Fruit fly (Drosophila melanogaster) whole organism, embryonic: ENCODE data around the gene Doa.

ENCODE experiments used
- CG10274 ChIP-seq: fragments of 200-800 bp; sonication (Bioruptor generic); optimal IDR thresholded peaks from 3 replicates; lab custom pipeline; 2017; ENCODE audit warnings: missing biosample characterization, mild to moderate bottlenecking, missing genetic modification characterization
- CG10462 ChIP-seq: fragments of 200-800 bp; sonication (Bioruptor generic); optimal IDR thresholded peaks from 2 replicates; lab custom pipeline; 2016; ENCODE audit warnings: missing biosample characterization, missing genetic modification characterization
- CG11093 ChIP-seq: fragments of 200-800 bp; sonication (Bioruptor generic); IDR thresholded peaks from 3 replicates; pipeline ENCODE4 v1.3.6; 2022; ENCODE audit warnings: missing biosample characterization, missing genetic modification characterization
- CG11560 ChIP-seq: fragments of 200-800 bp; sonication (Bioruptor generic); IDR thresholded peaks from 3 replicates; pipeline ENCODE4 v1.3.6; 2022; ENCODE audit warnings: missing biosample characterization, missing genetic modification characterization
- CG12104 ChIP-seq: fragments of 200-800 bp; sonication (Bioruptor generic); optimal IDR thresholded peaks from 3 replicates; lab custom pipeline; 2016; ENCODE audit warnings: missing biosample characterization, missing genetic modification characterization
- CG12942 ChIP-seq: fragments of 200-800 bp; sonication (Bioruptor generic); optimal IDR thresholded peaks from 3 replicates; lab custom pipeline; 2016; ENCODE audit warnings: missing biosample characterization, missing genetic modification characterization
- CG13624 ChIP-seq: fragments of 200-800 bp; sonication (Bioruptor generic); optimal IDR thresholded peaks from 2 replicates; lab custom pipeline; 2016; ENCODE audit warnings: missing biosample characterization, missing genetic modification characterization
- CG14014 ChIP-seq: fragments of 200-800 bp; sonication (Bioruptor generic); IDR thresholded peaks from 2 replicates; pipeline ENCODE4 v1.3.6; 2022; ENCODE audit warnings: missing biosample characterization, missing genetic modification characterization
- CG14441 ChIP-seq: fragments of 200-800 bp; sonication (Bioruptor generic); IDR thresholded peaks from 2 replicates; pipeline ENCODE4 v1.3.6; 2022; ENCODE audit warnings: missing biosample characterization, missing genetic modification characterization
- CG14667 ChIP-seq: fragments of 200-800 bp; sonication (Bioruptor generic); IDR thresholded peaks from 2 replicates; pipeline ENCODE4 v1.3.6; 2022; ENCODE audit warnings: missing biosample characterization, missing genetic modification characterization
- CG15073 ChIP-seq: fragments of 200-800 bp; sonication (Bioruptor generic); optimal IDR thresholded peaks from 2 replicates; lab custom pipeline; 2016; ENCODE audit warnings: missing biosample characterization, missing genetic modification characterization
- CG16813 ChIP-seq: fragments of 200-800 bp; sonication (Bioruptor generic); IDR thresholded peaks from 3 replicates; pipeline ENCODE4 v1.3.6; 2022; ENCODE audit warnings: missing biosample characterization, missing genetic modification characterization; ENCODE audit not compliant: partially characterized antibody
- CG1792 ChIP-seq: fragments of 200-800 bp; sonication (Bioruptor generic); optimal IDR thresholded peaks from 2 replicates; lab custom pipeline; 2016; ENCODE audit warnings: missing biosample characterization, missing genetic modification characterization
- CG1832 ChIP-seq: fragments of 200-800 bp; sonication (Bioruptor generic); optimal IDR thresholded peaks from 2 replicates; lab custom pipeline; 2017; ENCODE audit warnings: missing biosample characterization, mild to moderate bottlenecking, missing genetic modification characterization, inconsistent platforms
- CG18764 ChIP-seq: fragments of 200-800 bp; sonication (Bioruptor generic); optimal IDR thresholded peaks from 3 replicates; lab custom pipeline; 2016; ENCODE audit warnings: missing biosample characterization, missing genetic modification characterization
- CG2120 ChIP-seq: fragments of 200-800 bp; sonication (Bioruptor generic); optimal IDR thresholded peaks from 3 replicates; lab custom pipeline; 2016; ENCODE audit warnings: missing biosample characterization, missing genetic modification characterization
- CG30403 ChIP-seq: fragments of 200-800 bp; sonication (Bioruptor generic); optimal IDR thresholded peaks from 3 replicates; lab custom pipeline; 2016; ENCODE audit warnings: missing biosample characterization, missing genetic modification characterization
- CG32772 ChIP-seq: fragments of 200-800 bp; sonication (Bioruptor generic); IDR thresholded peaks from 2 replicates; pipeline ENCODE4 v1.3.6; 2022; ENCODE audit warnings: missing biosample characterization, missing genetic modification characterization
- CG4854 ChIP-seq: fragments of 200-800 bp; sonication (Bioruptor generic); optimal IDR thresholded peaks from 2 replicates; lab custom pipeline; 2016; ENCODE audit warnings: missing biosample characterization, missing genetic modification characterization, inconsistent platforms
- CG5245 ChIP-seq: fragments of 200-800 bp; sonication (Bioruptor generic); optimal IDR thresholded peaks from 3 replicates; lab custom pipeline; 2016; ENCODE audit warnings: missing biosample characterization, missing genetic modification characterization
- CG6689 ChIP-seq: fragments of 200-800 bp; sonication (Bioruptor generic); IDR thresholded peaks from 2 replicates; pipeline ENCODE4 v1.3.6; 2022; ENCODE audit warnings: missing biosample characterization, missing genetic modification characterization
- CG7357 ChIP-seq: fragments of 200-800 bp; sonication (Bioruptor generic); IDR thresholded peaks from 3 replicates; pipeline ENCODE4 v1.3.6; 2022; ENCODE audit warnings: missing biosample characterization, missing genetic modification characterization
- CG7556 ChIP-seq: fragments of 200-800 bp; sonication (Bioruptor generic); optimal IDR thresholded peaks from 2 replicates; lab custom pipeline; 2017; ENCODE audit warnings: missing biosample characterization, mild to moderate bottlenecking, missing genetic modification characterization
- CG8089 ChIP-seq: fragments of 200-800 bp; sonication (Bioruptor generic); optimal IDR thresholded peaks from 3 replicates; lab custom pipeline; 2016; ENCODE audit warnings: missing biosample characterization, missing genetic modification characterization
- CG8290 ChIP-seq, 3 experiments: fragments of 200-800 bp; sonication (Bioruptor generic); optimal IDR thresholded peaks; 2 replicates each; lab custom pipeline; 2016 to 2019; ENCODE audit warnings: missing biosample characterization in 3 of 3, missing genetic modification characterization in 3 of 3, mild to moderate bottlenecking in 2 of 3, moderate library complexity in 1 of 3
- Dbx ChIP-seq: fragments of 200-800 bp; sonication (Bioruptor generic); IDR thresholded peaks from 3 replicates; pipeline ENCODE4 v1.3.6; 2022; ENCODE audit warnings: missing biosample characterization, missing genetic modification characterization
- E2f1 ChIP-seq: fragments of 200-800 bp; sonication (Bioruptor generic); IDR thresholded peaks from 2 replicates; pipeline ENCODE4 v1.3.6; 2022; ENCODE audit warnings: missing biosample characterization, missing genetic modification characterization
- Ets65A ChIP-seq: fragments of 200-800 bp; sonication (Bioruptor generic); peaks from one replicate; lab custom pipeline; 2016; ENCODE audit warnings: missing biosample characterization, missing genetic modification characterization
- MBD-R2 ChIP-seq: fragments of 200-800 bp; sonication (Bioruptor generic); IDR thresholded peaks from 2 replicates; pipeline ENCODE4 v1.3.6; 2022; ENCODE audit warnings: missing biosample characterization, missing genetic modification characterization
- Usf ChIP-seq: fragments of 200-800 bp; sonication (Bioruptor generic); optimal IDR thresholded peaks from 2 replicates; lab custom pipeline; 2017; ENCODE audit warnings: missing genotype, missing biosample characterization, missing genetic modification characterization
- Xbp1 ChIP-seq: fragments of 200-800 bp; sonication (Bioruptor generic); optimal IDR thresholded peaks from 3 replicates; lab custom pipeline; 2016; ENCODE audit warnings: missing biosample characterization, mild to moderate bottlenecking, missing genetic modification characterization
- abd-A ChIP-seq: fragments of 200-800 bp; sonication (Bioruptor generic); optimal IDR thresholded peaks from 3 replicates; lab custom pipeline; 2019; ENCODE audit warnings: missing biosample characterization, mild to moderate bottlenecking, missing genetic modification characterization, moderate library complexity
- danr ChIP-seq: fragments of 200-800 bp; sonication (Bioruptor generic); IDR thresholded peaks from 2 replicates; pipeline ENCODE4 v1.3.6; 2022; ENCODE audit warnings: missing biosample characterization, missing genetic modification characterization
- dm ChIP-seq: fragments of 200-800 bp; sonication (Bioruptor generic); optimal IDR thresholded peaks from 3 replicates; lab custom pipeline; 2016; ENCODE audit warnings: missing biosample characterization, missing genetic modification characterization
- fd102C ChIP-seq: fragments of 200-800 bp; sonication (Bioruptor generic); optimal IDR thresholded peaks from 2 replicates; lab custom pipeline; 2018; ENCODE audit warnings: missing biosample characterization, mild to moderate bottlenecking, missing genetic modification characterization, moderate library complexity
- gro ChIP-seq: fragments of 200-800 bp; sonication (Bioruptor generic); optimal IDR thresholded peaks from 2 replicates; lab custom pipeline; 2016; ENCODE audit warnings: missing biosample characterization, missing genetic modification characterization
- hth ChIP-seq: fragments of >200 bp; optimal IDR thresholded peaks from 2 replicates; lab custom pipeline; 2017; ENCODE audit warnings: inconsistent platforms
- ind ChIP-seq: fragments of 200-800 bp; sonication (Bioruptor generic); optimal IDR thresholded peaks from 3 replicates; lab custom pipeline; 2016; ENCODE audit warnings: missing biosample characterization, missing genetic modification characterization
- inv ChIP-seq: fragments of 200-800 bp; sonication (Bioruptor generic); IDR thresholded peaks from 2 replicates; pipeline ENCODE4 v1.3.6; 2022; ENCODE audit warnings: missing biosample characterization, missing genetic modification characterization; ENCODE audit not compliant: partially characterized antibody
- lov ChIP-seq, 2 experiments: fragments of 200-800 bp in 1 of 2; fragments of >200 bp in 1 of 2; sonication (Bioruptor generic) in 1 of 2; IDR thresholded peaks in 1 of 2; optimal IDR thresholded peaks in 1 of 2; 2 replicates in 1 of 2; 3 replicates in 1 of 2; pipeline versions ENCODE4 v1.3.6 to Lab custom; 2017 to 2022; ENCODE audit warnings: missing biosample characterization in 1 of 2, missing genetic modification characterization in 1 of 2
- mirr ChIP-seq: fragments of 200-800 bp; sonication (Bioruptor generic); optimal IDR thresholded peaks from 3 replicates; lab custom pipeline; 2018; ENCODE audit warnings: missing biosample characterization, mild to moderate bottlenecking, missing genetic modification characterization
- otp ChIP-seq: fragments of 200-800 bp; sonication (Bioruptor generic); IDR thresholded peaks from 3 replicates; pipeline ENCODE4, ENCODE4 v1.3.6; 2022; ENCODE audit warnings: missing biosample characterization, missing genetic modification characterization
- pros ChIP-seq: fragments of 200-800 bp; sonication (Bioruptor generic); optimal IDR thresholded peaks from 3 replicates; lab custom pipeline; 2019; ENCODE audit warnings: missing biosample characterization, mild to moderate bottlenecking, missing genetic modification characterization, moderate library complexity
- psq ChIP-seq: fragments of 200-800 bp; sonication (Bioruptor generic); optimal IDR thresholded peaks from 2 replicates; lab custom pipeline; 2017; ENCODE audit warnings: missing biosample characterization, missing genetic modification characterization
- rib ChIP-seq: fragments of 200-800 bp; sonication (Bioruptor generic); IDR thresholded peaks from 2 replicates; pipeline ENCODE4 v1.3.6; 2022; ENCODE audit warnings: missing biosample characterization, missing genetic modification characterization
- ro ChIP-seq: fragments of 200-800 bp; sonication (Bioruptor generic); IDR thresholded peaks from 2 replicates; pipeline ENCODE4 v1.3.6; 2022; ENCODE audit warnings: missing biosample characterization, missing genetic modification characterization
- slou ChIP-seq: fragments of 200-800 bp; sonication (Bioruptor generic); optimal IDR thresholded peaks from 3 replicates; lab custom pipeline; 2016; ENCODE audit warnings: missing biosample characterization, missing genetic modification characterization
- sob ChIP-seq: fragments of 200-800 bp; sonication (Bioruptor generic); IDR thresholded peaks from 2 replicates; pipeline ENCODE4 v1.3.6; 2022; ENCODE audit warnings: missing biosample characterization, missing genetic modification characterization
- trem ChIP-seq: fragments of 200-800 bp; optimal IDR thresholded peaks from 3 replicates; lab custom pipeline; 2019; ENCODE audit warnings: missing biosample characterization, mild to moderate bottlenecking, missing genetic modification characterization, moderate library complexity
- wor ChIP-seq: fragments of 200-800 bp; sonication (Bioruptor generic); IDR thresholded peaks from 2 replicates; pipeline ENCODE4 v1.3.6; 2022; ENCODE audit warnings: missing biosample characterization, missing genetic modification characterization
- zen ChIP-seq: fragments of 200-800 bp; sonication (Bioruptor generic); optimal IDR thresholded peaks from 3 replicates; lab custom pipeline; 2018; ENCODE audit warnings: missing biosample characterization, mild to moderate bottlenecking, missing genetic modification characterization, moderate library complexity
- zen2 ChIP-seq: fragments of 200-800 bp; sonication (Bioruptor generic); IDR thresholded peaks from 3 replicates; pipeline ENCODE4 v1.3.6; 2022; ENCODE audit warnings: missing biosample characterization, missing genetic modification characterization; ENCODE audit not compliant: partially characterized antibody

Gene Doa

dm6 chr3R:28904174-28904573, 16.3 kb downstream of the Doa start (continued):
- TF ChIP-seq psq (GFP tag; lab: Kevin White, UChicago) (no peak), pros (GFP tag; lab: Kevin White, UChicago) (no peak), gro (GFP tag; lab: Kevin White, UChicago) (no peak), Usf (no peak), CG30403 (GFP tag; lab: Kevin White, UChicago) (peak; percentile 6), Ets65A (GFP tag; lab: Kevin White, UChicago) (no peak), wor (peak; percentile 49; the same call in 1 of the 2 replicates), CG15073 (no peak), Dbx (GFP tag; lab: Robert Waterston, UW) (no peak), hth (lab: Kevin White, UChicago) (no peak), sob (GFP tag; lab: Robert Waterston, UW) (peak; percentile 17; the same call in 1 of the 2 replicates), rib (GFP tag; lab: Robert Waterston, UW) (no peak), CG7556 (no peak), CG11560 (tag; lab: Robert Waterston, UW) (no peak), abd-A (tag; lab: Kevin White, UChicago) (no peak), Xbp1 (GFP tag; lab: Kevin White, UChicago) (peak; percentile 14), CG14441 (GFP tag; lab: Robert Waterston, UW) (peak; percentile 51; the same call in 1 of the 2 replicates), CG32772 (GFP tag; lab: Robert Waterston, UW) (no peak; the same call in 1 of the 2 replicates), otp (GFP tag; lab: Robert Waterston, UW) (0 out of 3 replicates have a peak, but pooled peaks have one; percentile 17), CG1832 (no peak), CG5245 (GFP tag; lab: Kevin White, UChicago) (peak; percentile 22), CG13624 (GFP tag; lab: Kevin White, UChicago) (no peak), CG2120 (GFP tag; lab: Kevin White, UChicago) (no peak), CG16813 (GFP tag; lab: Robert Waterston, UW) (no peak), ind (GFP tag; lab: Kevin White, UChicago) (peak; percentile 32), zen (no peak), lov (optimal IDR thresholded peaks at IDR 0.05; lab: Kevin White, UChicago) (no peak), lov (GFP tag; IDR thresholded peaks at IDR 0.05; lab: Robert Waterston, UW) (no peak), CG7357 (GFP tag; lab: Robert Waterston, UW) (no peak), CG8089 (GFP tag; lab: Kevin White, UChicago) (no peak), zen2 (GFP tag; lab: Robert Waterston, UW) (no peak), CG12942 (GFP tag; lab: Kevin White, UChicago) (no peak), CG6689 (GFP tag; lab: Robert Waterston, UW) (peak; percentile 60), CG18764 (GFP tag; lab: Kevin White, UChicago) (no peak), CG10274 (no peak), E2f1 (GFP tag; lab: Robert Waterston, UW) (peak; percentile 11; the same call in 1 of the 2 replicates), danr (GFP tag; lab: Robert Waterston, UW) (no peak), CG12104 (GFP tag; lab: Kevin White, UChicago) (no peak), ro (GFP tag; lab: Robert Waterston, UW) (no peak), slou (GFP tag; lab: Kevin White, UChicago) (no peak), CG1792 (GFP tag; lab: Kevin White, UChicago) (no peak), CG10462 (GFP tag; lab: Kevin White, UChicago) (no peak), fd102C (GFP tag; lab: Kevin White, UChicago) (no peak), CG4854 (GFP tag; lab: Kevin White, UChicago) (no peak), mirr (GFP tag; lab: Kevin White, UChicago) (no peak), CG14014 (GFP tag; lab: Robert Waterston, UW) (0 out of 2 replicates have a peak, but pooled peaks have one; percentile 38), CG8290 (GFP tag; optimal IDR thresholded peaks at IDR 0.05; lab: Kevin White, UChicago) (no peak), CG8290 (tag; optimal IDR thresholded peaks at IDR 0.05; lab: Kevin White, UChicago) (peak in 1 of 2 experiments; percentile 62), trem (tag; lab: Kevin White, UChicago) (peak; percentile 20), CG11093 (GFP tag; lab: Robert Waterston, UW) (peak; percentile 58; the same call in 2 of the 3 replicates), inv (no peak), dm (GFP tag; lab: Kevin White, UChicago) (no peak), CG14667 (GFP tag; lab: Robert Waterston, UW) (peak; percentile 44; the same call in 1 of the 2 replicates), MBD-R2 (GFP tag; lab: Robert Waterston, UW) (no peak)
